Fruit fly (Drosophila melanogaster): ENCODE data around the gene Sid.
A peak's percentile ranks its signal among the peaks of the same experiment; 100 is the strongest.

Gene Sid

DNA sequence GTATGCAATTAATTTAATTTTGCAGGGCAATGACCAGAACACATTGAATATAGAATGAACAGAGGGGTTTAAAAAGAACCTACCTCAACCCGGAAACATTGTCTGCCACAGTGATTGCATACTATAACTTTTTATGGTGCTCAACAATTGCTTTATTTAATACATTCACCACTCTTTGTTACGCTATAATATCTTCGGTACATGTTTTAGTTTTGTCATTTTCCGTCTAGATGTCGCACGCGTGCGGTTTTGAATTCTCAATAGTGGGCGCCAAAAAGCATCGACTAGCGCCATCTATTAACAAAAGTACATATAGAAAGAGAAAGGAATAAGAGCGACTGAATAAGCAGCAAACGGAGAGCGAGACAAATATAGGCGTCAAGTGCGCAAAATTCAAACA, 1.6 kb downstream of the Sid start (continued):
- TF ChIP-seq CG17568 (GFP tag; optimal IDR thresholded peaks at IDR 0.05) (no peak), CG17829 (tag; optimal IDR thresholded peaks at IDR 0.05) (no peak), NFAT (GFP tag; IDR thresholded peaks at IDR 0.05) (peak; percentile 97), Eip74EF (GFP tag; optimal IDR thresholded peaks at IDR 0.05) (peak in 1 of 2 experiments; percentile 87), usp (GFP tag; optimal IDR thresholded peaks at IDR 0.05) (no peak), chinmo (GFP tag; IDR thresholded peaks at IDR 0.05; ENCODE audit: partially characterized antibody) (peak; percentile 58; the same call in 1 of the 4 replicates), dan (GFP tag; IDR thresholded peaks at IDR 0.05) (no peak), ham (GFP tag; IDR thresholded peaks at IDR 0.05) (no peak), Hand (GFP tag; optimal IDR thresholded peaks at IDR 0.05) (no peak), PHDP (tag; optimal IDR thresholded peaks at IDR 0.05) (no peak), CG16863 (GFP tag; optimal IDR thresholded peaks at IDR 0.05) (peak; percentile 85), vvl (GFP tag; IDR thresholded peaks at IDR 0.05) (peak; percentile 94), CG6689 (GFP tag; IDR thresholded peaks at IDR 0.05) (peak; percentile 72), CG3838 (GFP tag; optimal IDR thresholded peaks at IDR 0.05) (peak; percentile 64), slou (GFP tag; optimal IDR thresholded peaks at IDR 0.05) (peak; percentile 52), mirr (GFP tag; optimal IDR thresholded peaks at IDR 0.05) (peak; percentile 86), CG10267 (tag; optimal IDR thresholded peaks at IDR 0.05) (peak; percentile 75), Antp (GFP tag; optimal IDR thresholded peaks at IDR 0.05) (peak; percentile 93), toy (GFP tag; IDR thresholded peaks at IDR 0.05) (no peak), zfh2 (GFP tag; optimal IDR thresholded peaks at IDR 0.05) (peak; percentile 53), CG31388 (GFP tag; optimal IDR thresholded peaks at IDR 0.05) (peak; percentile 73), CkIIα-i1 (GFP tag; IDR thresholded peaks at IDR 0.05) (no peak), CG3163 (GFP tag; optimal IDR thresholded peaks at IDR 0.05) (peak; percentile 75), repo (GFP tag; optimal IDR thresholded peaks at IDR 0.05) (peak; percentile 82), CG10321 (GFP tag; IDR thresholded peaks at IDR 0.05) (peak; percentile 98), CG12071 (GFP tag; optimal IDR thresholded peaks at IDR 0.05) (peak; percentile 78), Spps (tag; optimal IDR thresholded peaks at IDR 0.05) (peak; percentile 42), ssp (GFP tag; IDR thresholded peaks at IDR 0.05) (peak; percentile 69), sens (GFP tag) (peak; percentile 85), CG11247 (GFP tag; IDR thresholded peaks at IDR 0.05) (peak; percentile 93), CG5953 (GFP tag; IDR thresholded peaks at IDR 0.05) (peak; percentile 72), Lpt (GFP tag; optimal IDR thresholded peaks at IDR 0.05) (no peak), pb (GFP tag; optimal IDR thresholded peaks at IDR 0.05) (peak; percentile 88), Med (GFP tag) (peak; percentile 99), Ada2b (GFP tag; IDR thresholded peaks at IDR 0.05) (peak; percentile 71), pros (GFP tag; optimal IDR thresholded peaks at IDR 0.05) (no peak), ken (GFP tag; IDR thresholded peaks at IDR 0.05) (peak; percentile 83), sug (tag; optimal IDR thresholded peaks at IDR 0.05) (peak; percentile 79), CG8089 (GFP tag; optimal IDR thresholded peaks at IDR 0.05) (peak; percentile 94), CG33557 (GFP tag; optimal IDR thresholded peaks at IDR 0.05) (no peak), bab2 (GFP tag; optimal IDR thresholded peaks at IDR 0.05) (peak; percentile 90), Mes4 (GFP tag; optimal IDR thresholded peaks at IDR 0.05) (peak; percentile 90), Bteb2 (GFP tag; optimal IDR thresholded peaks at IDR 0.05) (peak; percentile 65), Poxn (GFP tag; IDR thresholded peaks at IDR 0.05) (no peak), sna (GFP tag; IDR thresholded peaks at IDR 0.05; ENCODE audit: partially characterized antibody) (no peak), Trl (optimal IDR thresholded peaks at IDR 0.05) (no peak), Trl (GFP tag; optimal IDR thresholded peaks at IDR 0.05) (peak; percentile 95), klu (GFP tag; IDR thresholded peaks at IDR 0.05) (peak; percentile 33; the same call in 1 of the 2 replicates), ems (GFP tag; optimal IDR thresholded peaks at IDR 0.05) (peak; percentile 69), wek (GFP tag; optimal IDR thresholded peaks at IDR 0.05) (peak; percentile 82), scrt (GFP tag; optimal IDR thresholded peaks at IDR 0.05) (peak; percentile 58), lab (GFP tag; optimal IDR thresholded peaks at IDR 0.05) (peak; percentile 82), gem (tag; optimal IDR thresholded peaks at IDR 0.05) (peak; percentile 80)
